Worm (Caenorhabditis elegans) whole organism, L3 larva: ENCODE data around the gene vps-41.

Experiments used
- jun-1 ChIP-seq: fragments of 150-350 bp; optimal IDR thresholded peaks from 2 replicates; lab custom pipeline; 2014; ENCODE audit warnings: missing biosample characterization, missing genetic modification reagents, missing genetic modification characterization
- lin-39 ChIP-seq: fragments of 150-350 bp; optimal IDR thresholded peaks from 2 replicates; lab custom pipeline; 2018; ENCODE audit warnings: missing biosample characterization, missing genetic modification reagents, missing genetic modification characterization
- mdl-1 ChIP-seq: fragments of 150-350 bp; optimal IDR thresholded peaks from 2 replicates; lab custom pipeline; 2014; ENCODE audit warnings: missing biosample characterization, missing genetic modification characterization
- nhr-11 ChIP-seq: fragments of 150-350 bp; optimal IDR thresholded peaks from 2 replicates; lab custom pipeline; 2014; ENCODE audit warnings: missing biosample characterization, missing genetic modification characterization
- nhr-28 ChIP-seq: fragments of 150-350 bp; optimal IDR thresholded peaks from 2 replicates; lab custom pipeline; 2014; ENCODE audit warnings: missing biosample characterization, missing genetic modification characterization
- nhr-43 ChIP-seq: sonication (generic microtip); optimal IDR thresholded peaks from 2 replicates; lab custom pipeline; 2016; ENCODE audit warnings: mild to moderate bottlenecking, missing genetic modification characterization, missing compliant biosample characterization; ENCODE audit not compliant: poor library complexity, severe bottlenecking
- nhr-77 ChIP-seq: fragments of 150-350 bp; optimal IDR thresholded peaks from 2 replicates; lab custom pipeline; 2014; ENCODE audit warnings: missing biosample characterization, missing genetic modification characterization
- pha-4 ChIP-seq: fragments of 150-350 bp; optimal IDR thresholded peaks from 2 replicates; lab custom pipeline; 2014; ENCODE audit warnings: missing biosample characterization, missing genetic modification reagents, missing genetic modification characterization
- tbx-2 ChIP-seq: sonication (generic microtip); optimal IDR thresholded peaks from 2 replicates; lab custom pipeline; 2016; ENCODE audit warnings: mild to moderate bottlenecking, missing genetic modification characterization, missing compliant biosample characterization
- unc-39 ChIP-seq: sonication (generic microtip); optimal IDR thresholded peaks from 4 replicates; lab custom pipeline; 2017; ENCODE audit warnings: missing biosample characterization, missing genetic modification characterization

ce11 chrX:5309622-5310021, 26.0 kb downstream of the vps-41 start:
- no peak for TF ChIP-seq unc-39 (tag; lab: Kevin White, UChicago)
- TF ChIP-seq nhr-43, result no peak
- TF ChIP-seq jun-1 (tag; lab: Kevin White, UChicago), result no peak
- TF ChIP-seq nhr-28 (tag; lab: Kevin White, UChicago), result no peak
- no peak for TF ChIP-seq pha-4 (tag; lab: Kevin White, UChicago)
- no peak for TF ChIP-seq tbx-2 (tag; lab: Kevin White, UChicago)
- no peak for TF ChIP-seq lin-39 (tag; lab: Kevin White, UChicago)
- no peak for TF ChIP-seq nhr-11 (tag; lab: Kevin White, UChicago)
- no peak for TF ChIP-seq nhr-77 (tag; lab: Kevin White, UChicago)
- TF ChIP-seq mdl-1 (tag; lab: Kevin White, UChicago), result no peak
